Fruit fly (Drosophila melanogaster) whole organism, embryonic: Measurements from ENCODE around the gene Arpc5.

Experiments
- Chrac-16 ChIP-seq: fragments of 200-800 bp; sonication (Bioruptor generic); optimal IDR thresholded peaks from 3 replicates; lab custom pipeline; 2016; ENCODE audit warnings: missing biosample characterization, missing genetic modification characterization
- CrebB ChIP-seq: fragments of 200-800 bp; sonication (Bioruptor generic); optimal IDR thresholded peaks from 3 replicates; lab custom pipeline; 2018; ENCODE audit warnings: missing biosample characterization, mild to moderate bottlenecking, missing genetic modification characterization
- Dip3 ChIP-seq: fragments of 200-800 bp; sonication (Bioruptor generic); optimal IDR thresholded peaks from 3 replicates; lab custom pipeline; 2016; ENCODE audit warnings: missing biosample characterization, missing genetic modification characterization
- HLHmδ ChIP-seq: fragments of 200-800 bp; sonication (Bioruptor generic); optimal IDR thresholded peaks from 2 replicates; lab custom pipeline; 2018; ENCODE audit warnings: missing biosample characterization, mild to moderate bottlenecking, missing genetic modification characterization, moderate library complexity
- Hr78 ChIP-seq, 2 experiments: fragments of 200-800 bp in 1 of 2; fragments of >200 bp in 1 of 2; sonication (Bioruptor generic) in 1 of 2; optimal IDR thresholded peaks; 2 replicates each; lab custom pipeline; 2017 to 2019; ENCODE audit warnings: missing biosample characterization in 2 of 2, missing genetic modification characterization in 2 of 2, mild to moderate bottlenecking in 1 of 2, moderate library complexity in 1 of 2
- TFAM ChIP-seq: fragments of 200-800 bp; sonication (Bioruptor generic); optimal IDR thresholded peaks from 2 replicates; lab custom pipeline; 2017; ENCODE audit warnings: missing biosample characterization, missing genetic modification characterization, inconsistent platforms
- Usf ChIP-seq: fragments of 200-800 bp; sonication (Bioruptor generic); optimal IDR thresholded peaks from 2 replicates; lab custom pipeline; 2017; ENCODE audit warnings: missing genotype, missing biosample characterization, missing genetic modification characterization
- cwo ChIP-seq: fragments of 200-800 bp; sonication (Bioruptor generic); optimal IDR thresholded peaks from 3 replicates; lab custom pipeline; 2017; ENCODE audit warnings: missing biosample characterization, missing genetic modification characterization, mild to moderate bottlenecking, moderate library complexity, missing genetic modification reagents
- mam ChIP-seq: fragments of 200-800 bp; sonication (Bioruptor generic); optimal IDR thresholded peaks from 3 replicates; lab custom pipeline; 2016; ENCODE audit warnings: missing biosample characterization, missing genetic modification characterization
- peb ChIP-seq: fragments of 200-800 bp; sonication (Bioruptor generic); IDR thresholded peaks from 2 replicates; pipeline ENCODE4 v1.3.6; 2022; ENCODE audit warnings: missing biosample characterization, missing genetic modification characterization
- repo ChIP-seq: fragments of 200-800 bp; sonication (Bioruptor generic); optimal IDR thresholded peaks from 2 replicates; lab custom pipeline; 2016; ENCODE audit warnings: missing biosample characterization, missing genetic modification characterization
- wor ChIP-seq: fragments of 200-800 bp; sonication (Bioruptor generic); IDR thresholded peaks from 2 replicates; pipeline ENCODE4 v1.3.6; 2022; ENCODE audit warnings: missing biosample characterization, missing genetic modification characterization

- TF ChIP-seq Dip3 (GFP tag; lab: Kevin White, UChicago) (no peak), Chrac-16 (GFP tag; lab: Kevin White, UChicago) (no peak), Usf (GFP tag; lab: Kevin White, UChicago) (no peak), mam (GFP tag; lab: Kevin White, UChicago) (no peak), HLHmδ (GFP tag; lab: Kevin White, UChicago) (no peak), cwo (no peak), repo (GFP tag; lab: Kevin White, UChicago) (no peak), CrebB (tag; lab: Kevin White, UChicago) (no peak), TFAM (GFP tag; lab: Kevin White, UChicago) (no peak), peb (GFP tag; lab: Robert Waterston, UW) (no peak), Hr78 (GFP tag; optimal IDR thresholded peaks at IDR 0.05; lab: Kevin White, UChicago) (no peak), wor (no peak)
Observed at dm6 chr2L:2572937-2573336, 7.2 kb upstream of the Arpc5 start, which contains the start of gene Cyp309a2.
